Worm (Caenorhabditis elegans) whole organism, L4/young adult: ENCODE measurements around the gene F21C10.5.

Experiments used
- W03F9.2 ChIP-seq: fragments of 150-350 bp; optimal IDR thresholded peaks from 2 replicates; lab custom pipeline; 2014; ENCODE audit warnings: missing biosample characterization, missing genetic modification characterization
- him-1 ChIP-seq: sonication (generic microtip); optimal IDR thresholded peaks from 2 replicates; lab custom pipeline; 2016; ENCODE audit warnings: missing genotype, missing genetic modification reagents, missing genetic modification characterization, missing compliant biosample characterization

ce11 chrV:9137618-9138017 lies 12.2 kb downstream of the F21C10.5 start, which contains the start of gene pitr-2:
- TF ChIP-seq him-1 (tag; lab: Kevin White, UChicago), result no peak
- TF ChIP-seq W03F9.2 (tag; lab: Kevin White, UChicago), result no peak
